Worm (Caenorhabditis elegans) whole organism, L1 larva: ENCODE measurements around the gene puf-5.
A peak's percentile ranks its signal among the peaks of the same experiment; 100 is the strongest.

Experiments used
- aly-2 ChIP-seq: fragments of 150-350 bp; optimal IDR thresholded peaks from 2 replicates; lab custom pipeline; 2014; ENCODE audit warnings: missing biosample characterization, missing genetic modification characterization
- ama-1 ChIP-seq: fragments of 150-350 bp; optimal IDR thresholded peaks from 2 replicates; lab custom pipeline; 2014
- fkh-10 ChIP-seq: sonication (generic microtip); optimal IDR thresholded peaks from 2 replicates; lab custom pipeline; 2017; ENCODE audit warnings: missing biosample characterization, missing genetic modification reagents, missing genetic modification characterization
- hlh-4 ChIP-seq: sonication (generic microtip); optimal IDR thresholded peaks from 2 replicates; lab custom pipeline; 2016; ENCODE audit warnings: mild to moderate bottlenecking, missing genetic modification characterization, missing compliant biosample characterization
- mdl-1 ChIP-seq, 2 experiments: fragments of 150-350 bp; optimal IDR thresholded peaks; 2 replicates each; lab custom pipeline; 2014 to 2017; ENCODE audit warnings: missing biosample characterization in 2 of 2, missing genetic modification characterization in 2 of 2, inconsistent platforms in 1 of 2
- nhr-28 ChIP-seq: fragments of 150-350 bp; optimal IDR thresholded peaks from 2 replicates; lab custom pipeline; 2014; ENCODE audit warnings: missing biosample characterization, missing genetic modification characterization
- nhr-77 ChIP-seq: fragments of 150-350 bp; optimal IDR thresholded peaks from 2 replicates; lab custom pipeline; 2014; ENCODE audit warnings: missing biosample characterization, missing genetic modification characterization
- snpc-4 ChIP-seq: fragments of 150-350 bp; optimal IDR thresholded peaks from 2 replicates; lab custom pipeline; 2014; ENCODE audit warnings: missing biosample characterization, missing genetic modification characterization
- sox-4 ChIP-seq: sonication (generic microtip); optimal IDR thresholded peaks from 2 replicates; lab custom pipeline; 2016; ENCODE audit warnings: missing genetic modification characterization, missing compliant biosample characterization
- sptf-1 ChIP-seq: fragments of 150-350 bp; optimal IDR thresholded peaks from 2 replicates; lab custom pipeline; 2014; ENCODE audit warnings: missing biosample characterization, missing genetic modification characterization
- unc-62 ChIP-seq: fragments of 150-350 bp; optimal IDR thresholded peaks from 2 replicates; lab custom pipeline; 2014; ENCODE audit warnings: missing biosample characterization, missing genetic modification reagents, missing genetic modification characterization
- zag-1 ChIP-seq: fragments of 150-350 bp; optimal IDR thresholded peaks from 2 replicates; lab custom pipeline; 2014; ENCODE audit warnings: missing biosample characterization, missing genetic modification characterization

DNA sequence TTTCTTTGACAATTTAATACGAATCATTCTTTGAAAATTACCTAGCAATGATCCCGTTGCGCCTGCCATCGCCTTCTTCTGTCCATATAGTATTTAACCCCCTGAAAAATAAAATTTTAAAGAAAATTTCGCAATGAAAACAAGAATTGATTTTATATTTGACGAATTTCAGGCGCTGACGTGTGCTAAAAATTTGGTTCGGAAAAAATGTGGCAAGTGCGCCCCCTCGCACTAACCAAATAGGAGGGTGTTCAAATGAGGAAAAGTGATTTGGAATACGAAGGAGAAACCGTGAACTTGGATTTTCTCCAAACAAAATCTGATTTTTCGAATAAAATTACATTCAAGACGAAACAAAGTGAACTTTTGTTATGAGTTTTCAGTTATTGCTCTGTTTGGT, 9.3 kb upstream of the puf-5 start, which contains the start of gene stc-1:
- TF ChIP-seq ama-1 (peak; percentile 23), nhr-28 (tag; lab: Kevin White, UChicago) (no peak), mdl-1 (tag; optimal IDR thresholded peaks at IDR 0.05; lab: Kevin White, UChicago) (no peak), fkh-10 (GFP tag; lab: Kevin White, UChicago) (no peak), hlh-4 (tag; lab: Kevin White, UChicago) (no peak), snpc-4 (tag; lab: Kevin White, UChicago) (no peak), unc-62 (no peak), sptf-1 (no peak), zag-1 (tag; lab: Kevin White, UChicago) (no peak), nhr-77 (no peak), sox-4 (tag; lab: Kevin White, UChicago) (no peak), aly-2 (tag; lab: Kevin White, UChicago) (no peak)
